Worm (Caenorhabditis elegans) whole organism, young adult: ENCODE measurements around the gene M151.10.

Experiments
- B0336.3 ChIP-seq: fragments of 200-800 bp; sonication (Bioruptor generic); IDR thresholded peaks from 2 replicates; pipeline ENCODE4 v1.3.6; 2022; ENCODE audit warnings: missing genetic modification characterization, missing compliant biosample characterization
- F22D6.2 ChIP-seq: sonication (generic microtip); optimal IDR thresholded peaks from 2 replicates; lab custom pipeline; 2016; ENCODE audit warnings: mild to moderate bottlenecking, missing genetic modification characterization, missing compliant biosample characterization
- F52B5.7 ChIP-seq: sonication (generic microtip); optimal IDR thresholded peaks from 2 replicates; lab custom pipeline; 2016; ENCODE audit warnings: mild to moderate bottlenecking, missing genetic modification characterization, missing compliant biosample characterization
- F55B11.4 ChIP-seq: sonication (generic microtip); optimal IDR thresholded peaks from 2 replicates; lab custom pipeline; 2016; ENCODE audit warnings: missing compliant biosample characterization, missing genetic modification characterization, borderline replicate concordance; ENCODE audit not compliant: insufficient read depth
- F57A8.1 ChIP-seq: fragments of 200-800 bp; sonication (Bioruptor generic); optimal IDR thresholded peaks from 2 replicates; lab custom pipeline; 2018; ENCODE audit warnings: mild to moderate bottlenecking, missing genetic modification characterization, moderate library complexity, missing compliant biosample characterization
- K11D2.4 ChIP-seq: fragments of 200-800 bp; sonication (Bioruptor generic); IDR thresholded peaks from 2 replicates; pipeline ENCODE4 v1.3.6; 2022; ENCODE audit warnings: missing genetic modification reagents, missing genetic modification characterization, missing compliant biosample characterization
- T26A5.8 ChIP-seq: sonication (generic microtip); optimal IDR thresholded peaks from 2 replicates; lab custom pipeline; 2016; ENCODE audit warnings: missing genetic modification characterization, missing compliant biosample characterization
- Y53G8AR.9 ChIP-seq: fragments of 200-800 bp; sonication (Bioruptor generic); conservative IDR thresholded peaks from 2 replicates; pipeline ENCODE4 v1.3.6; 2022; ENCODE audit warnings: missing genetic modification reagents, missing genetic modification characterization, missing compliant biosample characterization
- atf-7 ChIP-seq: sonication (generic microtip); optimal IDR thresholded peaks from 2 replicates; lab custom pipeline; 2017; ENCODE audit warnings: mild to moderate bottlenecking, missing genetic modification characterization, missing compliant biosample characterization
- attf-5 ChIP-seq: fragments of 200-800 bp; sonication (Bioruptor generic); optimal IDR thresholded peaks from 2 replicates; lab custom pipeline; 2018; ENCODE audit warnings: mild to moderate bottlenecking, missing genetic modification characterization, missing compliant biosample characterization
- cebp-1 ChIP-seq, 2 experiments: fragments of 200-800 bp in 1 of 2; sonication (Bioruptor generic) in 1 of 2; sonication (generic microtip) in 1 of 2; IDR thresholded peaks in 1 of 2; optimal IDR thresholded peaks in 1 of 2; 2 replicates each; pipeline versions ENCODE4 v1.3.6 to Lab custom; 2017 to 2022; ENCODE audit warnings: missing compliant biosample characterization in 2 of 2, missing genetic modification characterization in 2 of 2, mild to moderate bottlenecking in 1 of 2, missing genetic modification reagents in 1 of 2, moderate library complexity in 1 of 2
- ceh-58 ChIP-seq: fragments of 200-800 bp; sonication (Bioruptor generic); IDR thresholded peaks from 2 replicates; pipeline ENCODE4 v1.3.6; 2022; ENCODE audit warnings: missing genetic modification characterization, missing compliant biosample characterization
- die-1 ChIP-seq: sonication (generic microtip); optimal IDR thresholded peaks from 2 replicates; lab custom pipeline; 2016; ENCODE audit warnings: missing genotype, mild to moderate bottlenecking, missing genetic modification characterization, missing compliant biosample characterization
- dox-1 ChIP-seq: fragments of 200-800 bp; sonication (Bioruptor generic); IDR thresholded peaks from 2 replicates; pipeline ENCODE4 v1.3.6; 2022; ENCODE audit warnings: missing genetic modification reagents, missing genetic modification characterization, missing compliant biosample characterization
- dpl-1 ChIP-seq: fragments of 150-350 bp; optimal IDR thresholded peaks from 2 replicates; lab custom pipeline; 2014; ENCODE audit warnings: missing biosample characterization, missing genetic modification reagents, missing genetic modification characterization
- efl-1 ChIP-seq: fragments of 150-350 bp; optimal IDR thresholded peaks from 2 replicates; lab custom pipeline; 2014; ENCODE audit warnings: missing biosample characterization, missing genetic modification reagents, missing genetic modification characterization
- egl-18 ChIP-seq: fragments of 200-800 bp; sonication (Bioruptor generic); IDR thresholded peaks from 2 replicates; pipeline ENCODE4 v1.3.6; 2022; ENCODE audit warnings: missing genetic modification reagents, missing genetic modification characterization, missing compliant biosample characterization
- egrh-3 ChIP-seq: fragments of 200-800 bp; sonication (Bioruptor generic); IDR thresholded peaks from 2 replicates; pipeline ENCODE4 v1.3.6; 2022; ENCODE audit warnings: missing genetic modification reagents, missing genetic modification characterization, missing compliant biosample characterization
- gei-17 ChIP-seq: fragments of 200-800 bp; sonication (Bioruptor generic); optimal IDR thresholded peaks from 2 replicates; lab custom pipeline; 2018; ENCODE audit warnings: mild to moderate bottlenecking, missing genetic modification characterization, missing compliant biosample characterization
- hlh-26 ChIP-seq: fragments of 200-800 bp; sonication (Bioruptor generic); conservative IDR thresholded peaks from 2 replicates; pipeline ENCODE4 v1.3.6; 2022; ENCODE audit warnings: missing genetic modification reagents, missing genetic modification characterization, missing compliant biosample characterization
- hmg-20 ChIP-seq: fragments of 200-800 bp; sonication (Bioruptor generic); IDR thresholded peaks from 2 replicates; pipeline ENCODE4 v1.3.6; 2022; ENCODE audit warnings: missing genetic modification reagents, missing genetic modification characterization, missing compliant biosample characterization
- lag-1 ChIP-seq: fragments of 200-800 bp; sonication (Bioruptor generic); IDR thresholded peaks from 2 replicates; pipeline ENCODE4 v1.3.6; 2022; ENCODE audit warnings: missing genetic modification reagents, missing genetic modification characterization, missing compliant biosample characterization
- lin-35 ChIP-seq, 3 experiments: fragments of 150-350 bp in 2 of 3; sonication (generic microtip) in 1 of 3; optimal IDR thresholded peaks; 2 replicates each; lab custom pipeline; 2014 to 2018; ENCODE audit warnings: missing biosample characterization in 3 of 3, missing genetic modification characterization in 3 of 3, missing genetic modification reagents in 3 of 3
- lin-54 ChIP-seq: fragments of 200-800 bp; sonication (Bioruptor generic); optimal IDR thresholded peaks from 2 replicates; lab custom pipeline; 2018; ENCODE audit warnings: mild to moderate bottlenecking, missing genetic modification characterization, missing compliant biosample characterization
- lsy-27 ChIP-seq: sonication (generic microtip); optimal IDR thresholded peaks from 2 replicates; lab custom pipeline; 2017; ENCODE audit warnings: missing genetic modification characterization, mild to moderate bottlenecking, missing compliant biosample characterization, antibody characterized with exemption, missing genotype, borderline replicate concordance; ENCODE audit not compliant: insufficient read depth
- mcd-1 ChIP-seq: fragments of 200-800 bp; sonication (Bioruptor generic); IDR thresholded peaks from 2 replicates; pipeline ENCODE4 v1.3.6; 2022; ENCODE audit warnings: missing genetic modification reagents, missing genetic modification characterization, missing compliant biosample characterization
- mxl-1 ChIP-seq: sonication (generic microtip); optimal IDR thresholded peaks from 2 replicates; lab custom pipeline; 2016; ENCODE audit warnings: missing genetic modification characterization, missing compliant biosample characterization
- nfyb-1 ChIP-seq: fragments of 200-800 bp; sonication (Bioruptor generic); IDR thresholded peaks from 2 replicates; pipeline ENCODE4 v1.3.6; 2022; ENCODE audit warnings: missing genetic modification reagents, missing genetic modification characterization, missing compliant biosample characterization
- nhr-80 ChIP-seq: sonication (generic microtip); optimal IDR thresholded peaks from 2 replicates; lab custom pipeline; 2016; ENCODE audit warnings: missing genetic modification characterization, missing compliant biosample characterization
- pbrm-1 ChIP-seq: fragments of 200-800 bp; sonication (Bioruptor generic); IDR thresholded peaks from 2 replicates; pipeline ENCODE4 v1.3.6; 2022; ENCODE audit warnings: missing genetic modification reagents, missing genetic modification characterization, missing compliant biosample characterization
- rcor-1 ChIP-seq: fragments of 200-800 bp; sonication (Bioruptor generic); IDR thresholded peaks from 2 replicates; pipeline ENCODE4 v1.3.6; 2022; ENCODE audit warnings: missing genetic modification reagents, missing genetic modification characterization, missing compliant biosample characterization
- rpc-1 ChIP-seq, 2 experiments: fragments of 150-350 bp in 1 of 2; sonication (generic microtip) in 1 of 2; optimal IDR thresholded peaks; 2 replicates each; lab custom pipeline; 2014 to 2018; ENCODE audit warnings: missing biosample characterization in 1 of 2, missing genetic modification characterization in 1 of 2, missing genetic modification reagents in 1 of 2, missing genotype in 1 of 2
- sea-2 ChIP-seq: fragments of 200-800 bp; sonication (Bioruptor generic); IDR thresholded peaks from 2 replicates; pipeline ENCODE4 v1.3.6; 2022; ENCODE audit warnings: missing genetic modification characterization, missing compliant biosample characterization
- snpc-3.4 ChIP-seq: sonication (generic microtip); optimal IDR thresholded peaks from 2 replicates; lab custom pipeline; 2017; ENCODE audit warnings: missing genetic modification characterization, mild to moderate bottlenecking, missing compliant biosample characterization, antibody characterized with exemption, moderate library complexity, missing genotype, missing genetic modification reagents
- somi-1 ChIP-seq: fragments of 200-800 bp; sonication (Bioruptor generic); optimal IDR thresholded peaks from 2 replicates; lab custom pipeline; 2018; ENCODE audit warnings: mild to moderate bottlenecking, missing genetic modification characterization, missing compliant biosample characterization
- sptf-2 ChIP-seq: fragments of 200-800 bp; sonication (Bioruptor generic); optimal IDR thresholded peaks from 2 replicates; lab custom pipeline; 2018; ENCODE audit warnings: mild to moderate bottlenecking, missing genetic modification characterization, missing compliant biosample characterization
- tbp1 ChIP-seq: fragments of 200-800 bp; sonication (Bioruptor generic); optimal IDR thresholded peaks from 2 replicates; lab custom pipeline; 2018; ENCODE audit warnings: mild to moderate bottlenecking, missing genetic modification characterization, missing compliant biosample characterization
- zfh-2 ChIP-seq: fragments of 200-800 bp; sonication (Bioruptor generic); conservative IDR thresholded peaks from 2 replicates; pipeline ENCODE4 v1.3.6; 2022; ENCODE audit warnings: missing genetic modification reagents, missing genetic modification characterization, missing compliant biosample characterization
- zim-3 ChIP-seq: sonication (generic microtip); optimal IDR thresholded peaks from 2 replicates; lab custom pipeline; 2017; ENCODE audit warnings: mild to moderate bottlenecking, missing genetic modification characterization, moderate library complexity, missing compliant biosample characterization
- ztf-18 ChIP-seq: sonication (generic microtip); optimal IDR thresholded peaks from 2 replicates; lab custom pipeline; 2016; ENCODE audit warnings: missing genotype, mild to moderate bottlenecking, missing genetic modification characterization, missing compliant biosample characterization
- ztf-25 ChIP-seq: fragments of 200-800 bp; sonication (Bioruptor generic); IDR thresholded peaks from 2 replicates; pipeline ENCODE4 v1.3.6; 2022; ENCODE audit warnings: missing genetic modification reagents, missing genetic modification characterization, missing compliant biosample characterization

Gene M151.10

ce11 chrII:3640197-3640596 is at the start of gene M151.10:
TSS of gene M151.10 (minus strand) at chrII:3640297.
- TF ChIP-seq hmg-20 (GFP tag; lab: Robert Waterston, UW) (no peak), F52B5.7 (no peak), sea-2 (GFP tag; lab: Robert Waterston, UW) (no peak), hlh-26 (GFP tag; lab: Robert Waterston, UW) (no peak), attf-5 (GFP tag; lab: Kevin White, UChicago) (no peak), lag-1 (GFP tag; lab: Robert Waterston, UW) (no peak)

ce11 chrII:3688333-3688732 is 48.2 kb upstream of the M151.10 start, which contains the start of gene ifas-1:
TSS of gene ifas-1 (minus strand) at chrII:3688719.
- TF ChIP-seq die-1 (tag; lab: Kevin White, UChicago) (no peak), ztf-18 (tag; lab: Kevin White, UChicago) (no peak), egrh-3 (GFP tag; lab: Robert Waterston, UW) (peak; percentile 27; the same call in 1 of the 2 replicates), ceh-58 (GFP tag; lab: Robert Waterston, UW) (0 out of 2 replicates have a peak, but pooled peaks have one; percentile 21), ztf-25 (no peak), somi-1 (no peak), sptf-2 (GFP tag; lab: Kevin White, UChicago) (no peak), egl-18 (GFP tag; lab: Robert Waterston, UW) (no peak), T26A5.8 (no peak), B0336.3 (GFP tag; lab: Robert Waterston, UW) (no peak), mxl-1 (tag; lab: Kevin White, UChicago) (no peak), rcor-1 (GFP tag; lab: Robert Waterston, UW) (no peak), K11D2.4 (0 out of 2 replicates have a peak, but pooled peaks have one; percentile 30), rpc-1 (optimal IDR thresholded peaks at IDR 0.05; lab: Kevin White, UChicago) (no peak), rpc-1 (tag; optimal IDR thresholded peaks at IDR 0.05; lab: Kevin White, UChicago) (no peak), attf-5 (GFP tag; lab: Kevin White, UChicago) (no peak), F22D6.2 (tag; lab: Kevin White, UChicago) (no peak), zim-3 (tag; lab: Kevin White, UChicago) (no peak), pbrm-1 (no peak), snpc-3.4 (tag; lab: Kevin White, UChicago) (no peak), zfh-2 (GFP tag; lab: Robert Waterston, UW) (peak; percentile 73)

- peak; percentile 4 for TF ChIP-seq nhr-80 (tag; lab: Kevin White, UChicago)
- TF ChIP-seq F55B11.4 (tag; lab: Kevin White, UChicago), result no peak
- no peak for TF ChIP-seq gei-17 (GFP tag; lab: Kevin White, UChicago)
- peak; percentile 64 for TF ChIP-seq atf-7 (tag; lab: Kevin White, UChicago)
- 0 out of 2 replicates have a peak, but pooled peaks have one; percentile 55 for TF ChIP-seq nfyb-1
- peak; percentile 95 for TF ChIP-seq cebp-1 (GFP tag; IDR thresholded peaks at IDR 0.05; lab: Robert Waterston, UW)
- TF ChIP-seq cebp-1 (tag; optimal IDR thresholded peaks at IDR 0.05; lab: Kevin White, UChicago), result peak; percentile 99
Measured at ce11 chrII:3684487-3685067, 44.5 kb upstream of the M151.10 start.

- TF ChIP-seq atf-7 (tag; lab: Kevin White, UChicago) (no peak), tbp1 (GFP tag; lab: Kevin White, UChicago) (peak; percentile 37), lin-54 (GFP tag; lab: Kevin White, UChicago) (peak; percentile 80), Y53G8AR.9 (GFP tag; lab: Robert Waterston, UW) (0 out of 2 replicates have a peak, but pooled peaks have one; percentile 31), nfyb-1 (peak; percentile 71; the same call in 1 of the 2 replicates), attf-5 (GFP tag; lab: Kevin White, UChicago) (peak; percentile 66), dpl-1 (GFP tag; lab: Kevin White, UChicago) (peak; percentile 60), dox-1 (GFP tag; lab: Robert Waterston, UW) (0 out of 2 replicates have a peak, but pooled peaks have one; percentile 44), mcd-1 (peak; percentile 66; the same call in 1 of the 2 replicates), nhr-80 (tag; lab: Kevin White, UChicago) (peak; percentile 61), efl-1 (GFP tag; lab: Kevin White, UChicago) (peak; percentile 33), F57A8.1 (GFP tag; lab: Kevin White, UChicago) (no peak), lin-35 (GFP tag; optimal IDR thresholded peaks at IDR 0.05; lab: Kevin White, UChicago) (peak in 1 of 3 experiments; percentile 92), lsy-27 (tag; lab: Kevin White, UChicago) (no peak)
Measured at ce11 chrII:3682770-3683234, 42.7 kb upstream of the M151.10 start, which contains the start of gene F19B10.1. TSS of gene F19B10.1 (plus strand) at chrII:3683184.
